Worm (Caenorhabditis elegans) whole organism, early embryonic: ENCODE measurements around the gene K02E11.3.

ENCODE experiments used
- B0310.2 ChIP-seq: sonication (generic microtip); optimal IDR thresholded peaks from 2 replicates; lab custom pipeline; 2016; ENCODE audit warnings: mild to moderate bottlenecking, missing genetic modification characterization, missing compliant biosample characterization
- ama-1 ChIP-seq: fragments of 150-350 bp; optimal IDR thresholded peaks from 2 replicates; lab custom pipeline; 2014
- flt-1 ChIP-seq: fragments of 200-800 bp; sonication (Bioruptor generic); IDR thresholded peaks from 2 replicates; pipeline ENCODE4 v1.3.6; 2022; ENCODE audit warnings: missing genetic modification characterization, missing compliant biosample characterization
- hnd-1 ChIP-seq: sonication (generic microtip); optimal IDR thresholded peaks from 2 replicates; lab custom pipeline; 2016; ENCODE audit warnings: missing genetic modification characterization, missing compliant biosample characterization
- sea-1 ChIP-seq: fragments of 200-800 bp; sonication (Bioruptor generic); conservative IDR thresholded peaks from 2 replicates; pipeline ENCODE4 v1.3.6; 2022; ENCODE audit warnings: missing genetic modification characterization, missing compliant biosample characterization
- tbx-11 ChIP-seq: fragments of 200-800 bp; sonication (Bioruptor generic); IDR thresholded peaks from 2 replicates; pipeline ENCODE4 v1.3.6; 2022; ENCODE audit warnings: missing genetic modification characterization, missing compliant biosample characterization
- tbx-37 ChIP-seq: fragments of 200-800 bp; sonication (Bioruptor generic); conservative IDR thresholded peaks from 2 replicates; pipeline ENCODE4 v1.3.6; 2022; ENCODE audit warnings: missing genetic modification reagents, missing genetic modification characterization, missing compliant biosample characterization

- TF ChIP-seq tbx-11 (GFP tag; lab: Robert Waterston, UW) (no peak), B0310.2 (tag; lab: Kevin White, UChicago) (no peak), ama-1 (lab: Kevin White, UChicago) (no peak), tbx-37 (no peak), flt-1 (GFP tag; lab: Robert Waterston, UW) (no peak), sea-1 (GFP tag; lab: Robert Waterston, UW) (no peak), hnd-1 (no peak)
Measured at ce11 chrV:14267326-14267942, 20.8 kb upstream of the K02E11.3 start.
